Fruit fly (Drosophila melanogaster): ENCODE measurements around the gene Exo84.

Exo84 gene

DNA sequence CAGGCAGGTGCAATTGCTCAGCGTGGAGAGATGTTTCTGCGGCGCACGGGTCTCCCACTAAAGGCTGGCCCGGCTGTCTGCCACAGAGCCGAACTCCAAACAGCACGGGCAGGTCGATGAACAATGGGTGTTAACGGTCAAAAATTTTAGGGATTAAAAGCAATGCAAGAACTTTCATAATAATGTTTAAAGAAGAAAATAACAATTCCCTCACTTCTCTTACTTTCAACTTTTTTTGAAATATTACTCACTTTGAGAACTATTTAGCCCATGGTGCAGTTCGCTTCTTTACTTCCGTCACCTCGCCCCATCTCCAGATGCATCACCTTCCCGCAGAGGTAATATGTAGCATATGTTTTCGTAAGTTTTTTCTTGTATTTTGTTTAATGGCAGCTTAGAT lies 20.4 kb upstream of the Exo84 start (continued):
- TF ChIP-seq CG11398 (GFP tag; optimal IDR thresholded peaks at IDR 0.05) (no peak), Mad (GFP tag; optimal IDR thresholded peaks at IDR 0.05) (no peak), jigr1 (GFP tag; IDR thresholded peaks at IDR 0.05) (no peak), CG8765 (GFP tag; IDR thresholded peaks at IDR 0.05) (peak; percentile 38; the same call in 1 of the 2 replicates), ems (GFP tag; optimal IDR thresholded peaks at IDR 0.05) (no peak), Nf-YB (GFP tag; optimal IDR thresholded peaks at IDR 0.05) (no peak), CG4360 (GFP tag; IDR thresholded peaks at IDR 0.05) (no peak), pros (GFP tag; optimal IDR thresholded peaks at IDR 0.05) (no peak), CG10431 (GFP tag; optimal IDR thresholded peaks at IDR 0.05) (no peak), H2.0 (GFP tag; IDR thresholded peaks at IDR 0.05) (0 out of 2 replicates have a peak, but pooled peaks have one; percentile 16), CG3995 (GFP tag; optimal IDR thresholded peaks at IDR 0.05) (no peak), NC2α (GFP tag; optimal IDR thresholded peaks at IDR 0.05) (no peak), CG14050 (GFP tag; IDR thresholded peaks at IDR 0.05) (0 out of 3 replicates have a peak, but pooled peaks have one; percentile 15), CG42726 (GFP tag; IDR thresholded peaks at IDR 0.05; ENCODE audit: partially characterized antibody) (no peak), Dfd (GFP tag; optimal IDR thresholded peaks at IDR 0.05) (no peak), B-H1 (GFP tag; IDR thresholded peaks at IDR 0.05) (no peak), HHEX (GFP tag; optimal IDR thresholded peaks at IDR 0.05) (no peak), CG17829 (tag; optimal IDR thresholded peaks at IDR 0.05) (peak; percentile 20), CG10274 (GFP tag; optimal IDR thresholded peaks at IDR 0.05) (no peak), NC2β (GFP tag; optimal IDR thresholded peaks at IDR 0.05) (no peak), CG10979 (tag; optimal IDR thresholded peaks at IDR 0.05) (peak; percentile 54), grn (GFP tag; optimal IDR thresholded peaks at IDR 0.05) (no peak), CG18764 (GFP tag; optimal IDR thresholded peaks at IDR 0.05) (no peak), Gsc (GFP tag; IDR thresholded peaks at IDR 0.05) (no peak), CG17359 (tag; optimal IDR thresholded peaks at IDR 0.05) (no peak), CG5180 (GFP tag; optimal IDR thresholded peaks at IDR 0.05) (no peak), amos (GFP tag; IDR thresholded peaks at IDR 0.05; ENCODE audit: partially characterized antibody) (no peak), CG17802 (tag; optimal IDR thresholded peaks at IDR 0.05) (no peak), CG4820 (GFP tag; optimal IDR thresholded peaks at IDR 0.05) (no peak), bowl (GFP tag; IDR thresholded peaks at IDR 0.05) (no peak), CG2199 (GFP tag; IDR thresholded peaks at IDR 0.05) (no peak), chm (GFP tag; IDR thresholded peaks at IDR 0.05) (no peak), sr (GFP tag; IDR thresholded peaks at IDR 0.05) (no peak), CG7963 (GFP tag; IDR thresholded peaks at IDR 0.05; ENCODE audit: partially characterized antibody) (no peak), CG15696 (tag; optimal IDR thresholded peaks at IDR 0.05) (no peak), ewg (GFP tag; optimal IDR thresholded peaks at IDR 0.05) (peak; percentile 16), fd102C (GFP tag; optimal IDR thresholded peaks at IDR 0.05) (no peak), mam (GFP tag; optimal IDR thresholded peaks at IDR 0.05) (no peak), CG1024 (GFP tag; IDR thresholded peaks at IDR 0.05) (no peak), row (GFP tag; IDR thresholded peaks at IDR 0.05) (peak; percentile 48; the same call in 1 of the 3 replicates), onecut (GFP tag; IDR thresholded peaks at IDR 0.05) (no peak), Doc3 (GFP tag; IDR thresholded peaks at IDR 0.05; ENCODE audit: partially characterized antibody) (no peak), CG17912 (GFP tag; optimal IDR thresholded peaks at IDR 0.05) (no peak), zf30C (GFP tag; optimal IDR thresholded peaks at IDR 0.05) (no peak), ab (GFP tag; optimal IDR thresholded peaks at IDR 0.05) (no peak), CG13296 (GFP tag; optimal IDR thresholded peaks at IDR 0.05) (no peak), CG8924 (tag; optimal IDR thresholded peaks at IDR 0.05) (no peak), Asciz (GFP tag; optimal IDR thresholded peaks at IDR 0.05) (no peak), CG4328 (GFP tag; optimal IDR thresholded peaks at IDR 0.05) (no peak), lov (optimal IDR thresholded peaks at IDR 0.05) (no peak), lov (GFP tag; IDR thresholded peaks at IDR 0.05) (no peak), CG15269 (tag; optimal IDR thresholded peaks at IDR 0.05) (no peak)

All from whole organism, embryonic.